Worm (Caenorhabditis elegans) whole organism, late embryonic: ENCODE data around the gene Y110A2AL.4.

Experiments used
- F13H6.1 ChIP-seq: sonication (generic microtip); optimal IDR thresholded peaks from 2 replicates; lab custom pipeline; 2016; ENCODE audit warnings: missing genetic modification characterization, missing compliant biosample characterization
- K09A11.1 ChIP-seq: sonication (generic microtip); optimal IDR thresholded peaks from 2 replicates; lab custom pipeline; 2017; ENCODE audit warnings: antibody characterized with exemption, mild to moderate bottlenecking, missing genetic modification characterization, missing compliant biosample characterization; ENCODE audit not compliant: insufficient read depth
- Y22D7AL.16 ChIP-seq: sonication (generic microtip); optimal IDR thresholded peaks from 2 replicates; lab custom pipeline; 2016; ENCODE audit warnings: missing genetic modification characterization, missing compliant biosample characterization
- ceh-14 ChIP-seq: sonication (generic microtip); optimal IDR thresholded peaks from 2 replicates; lab custom pipeline; 2016; ENCODE audit warnings: missing genotype, missing genetic modification characterization, missing compliant biosample characterization
- ceh-19 ChIP-seq: fragments of 200-800 bp; sonication (Bioruptor generic); optimal IDR thresholded peaks from 2 replicates; lab custom pipeline; 2018; ENCODE audit warnings: mild to moderate bottlenecking, missing genetic modification characterization, missing compliant biosample characterization
- ceh-2 ChIP-seq: sonication (generic microtip); optimal IDR thresholded peaks from 2 replicates; lab custom pipeline; 2016; ENCODE audit warnings: missing genotype, missing genetic modification characterization, missing compliant biosample characterization
- ceh-22 ChIP-seq: sonication (generic microtip); optimal IDR thresholded peaks from 2 replicates; lab custom pipeline; 2017; ENCODE audit warnings: missing biosample characterization, missing genetic modification characterization
- ceh-24 ChIP-seq: sonication (generic microtip); optimal IDR thresholded peaks from 2 replicates; lab custom pipeline; 2016; ENCODE audit warnings: mild to moderate bottlenecking, missing genetic modification characterization, missing compliant biosample characterization
- ceh-31 ChIP-seq: sonication (generic microtip); optimal IDR thresholded peaks from 2 replicates; lab custom pipeline; 2016; ENCODE audit warnings: missing genetic modification characterization, missing compliant biosample characterization
- ceh-34 ChIP-seq: sonication (generic microtip); optimal IDR thresholded peaks from 2 replicates; lab custom pipeline; 2016; ENCODE audit warnings: mild to moderate bottlenecking, missing genetic modification characterization, missing compliant biosample characterization
- dve-1 ChIP-seq: sonication (generic microtip); optimal IDR thresholded peaks from 2 replicates; lab custom pipeline; 2017; ENCODE audit warnings: antibody characterized with exemption, mild to moderate bottlenecking, missing genetic modification characterization, missing compliant biosample characterization
- elt-4 ChIP-seq: sonication (generic microtip); optimal IDR thresholded peaks from 2 replicates; lab custom pipeline; 2016; ENCODE audit warnings: missing genetic modification characterization, missing compliant biosample characterization
- ets-4 ChIP-seq: sonication (generic microtip); optimal IDR thresholded peaks from 2 replicates; lab custom pipeline; 2016; ENCODE audit warnings: missing genetic modification characterization, missing compliant biosample characterization
- fkh-10 ChIP-seq: fragments of 150-350 bp; optimal IDR thresholded peaks from 2 replicates; lab custom pipeline; 2014; ENCODE audit warnings: missing biosample characterization, missing genetic modification reagents, missing genetic modification characterization
- fkh-6 ChIP-seq: sonication (generic microtip); optimal IDR thresholded peaks from 2 replicates; lab custom pipeline; 2016; ENCODE audit warnings: missing genetic modification characterization, missing compliant biosample characterization
- gmeb-2 ChIP-seq: sonication (generic microtip); optimal IDR thresholded peaks from 2 replicates; lab custom pipeline; 2016; ENCODE audit warnings: missing genetic modification characterization, inconsistent platforms, missing compliant biosample characterization
- hlh-13 ChIP-seq: fragments of 200-800 bp; sonication (Bioruptor generic); optimal IDR thresholded peaks from 2 replicates; lab custom pipeline; 2018; ENCODE audit warnings: mild to moderate bottlenecking, missing genetic modification characterization, missing compliant biosample characterization
- hlh-15 ChIP-seq: sonication (generic microtip); optimal IDR thresholded peaks from 2 replicates; lab custom pipeline; 2016; ENCODE audit warnings: missing genetic modification characterization, missing compliant biosample characterization
- hlh-6 ChIP-seq: sonication (generic microtip); optimal IDR thresholded peaks from 2 replicates; lab custom pipeline; 2016; ENCODE audit warnings: missing genotype, missing genetic modification characterization, missing compliant biosample characterization
- hlh-8 ChIP-seq: sonication (generic microtip); optimal IDR thresholded peaks from 2 replicates; lab custom pipeline; 2016; ENCODE audit warnings: missing genotype, missing genetic modification characterization, missing compliant biosample characterization
- lin-11 ChIP-seq: fragments of 200-800 bp; sonication (Bioruptor generic); optimal IDR thresholded peaks from 2 replicates; lab custom pipeline; 2018; ENCODE audit warnings: mild to moderate bottlenecking, missing genetic modification characterization, missing compliant biosample characterization
- madf-2 ChIP-seq: sonication (generic microtip); optimal IDR thresholded peaks from 2 replicates; lab custom pipeline; 2017; ENCODE audit warnings: missing genetic modification characterization, missing compliant biosample characterization
- mec-3 ChIP-seq: sonication (generic microtip); optimal IDR thresholded peaks from 2 replicates; lab custom pipeline; 2016; ENCODE audit warnings: borderline replicate concordance, missing genetic modification characterization, missing compliant biosample characterization
- odd-2 ChIP-seq: sonication (generic microtip); optimal IDR thresholded peaks from 2 replicates; lab custom pipeline; 2017; ENCODE audit warnings: antibody characterized with exemption, mild to moderate bottlenecking, missing genetic modification characterization, missing compliant biosample characterization
- pat-9 ChIP-seq: fragments of 200-800 bp; sonication (Bioruptor generic); optimal IDR thresholded peaks from 2 replicates; lab custom pipeline; 2018; ENCODE audit warnings: mild to moderate bottlenecking, missing genetic modification characterization, moderate library complexity, missing compliant biosample characterization
- pax-1 ChIP-seq: fragments of 150-350 bp; optimal IDR thresholded peaks from 2 replicates; lab custom pipeline; 2014; ENCODE audit warnings: missing biosample characterization, missing genetic modification characterization
- pha-4 ChIP-seq: fragments of 150-350 bp; optimal IDR thresholded peaks from 2 replicates; lab custom pipeline; 2018; ENCODE audit warnings: missing biosample characterization, missing genetic modification reagents, missing genetic modification characterization
- pqm-1 ChIP-seq: sonication (generic microtip); optimal IDR thresholded peaks from 2 replicates; lab custom pipeline; 2016; ENCODE audit warnings: missing genetic modification characterization, missing compliant biosample characterization
- ref-2 ChIP-seq: sonication (generic microtip); optimal IDR thresholded peaks from 2 replicates; lab custom pipeline; 2016; ENCODE audit warnings: missing genetic modification characterization, missing compliant biosample characterization
- rnt-1 ChIP-seq: sonication (generic microtip); optimal IDR thresholded peaks from 2 replicates; lab custom pipeline; 2016; ENCODE audit warnings: missing genetic modification characterization, missing compliant biosample characterization
- sox-2 ChIP-seq: fragments of 200-800 bp; sonication (Bioruptor generic); IDR thresholded peaks from 2 replicates; pipeline ENCODE4 v1.3.6; 2022; ENCODE audit warnings: missing genetic modification reagents, missing genetic modification characterization, missing compliant biosample characterization
- sox-4 ChIP-seq: sonication (generic microtip); optimal IDR thresholded peaks from 2 replicates; lab custom pipeline; 2017; ENCODE audit warnings: mild to moderate bottlenecking, missing genetic modification characterization, inconsistent platforms, missing compliant biosample characterization
- tbx-7 ChIP-seq: sonication (generic microtip); optimal IDR thresholded peaks from 2 replicates; lab custom pipeline; 2016; ENCODE audit warnings: missing genotype, missing genetic modification characterization, missing compliant biosample characterization
- unc-3 ChIP-seq, 2 experiments: fragments of 200-800 bp in 1 of 2; sonication (Bioruptor generic) in 1 of 2; sonication (generic microtip) in 1 of 2; conservative IDR thresholded peaks in 1 of 2; optimal IDR thresholded peaks in 1 of 2; 2 replicates each; pipeline versions ENCODE4 v1.3.6 to Lab custom; 2016 to 2022; ENCODE audit warnings: missing compliant biosample characterization in 2 of 2, missing genetic modification characterization in 2 of 2, missing genetic modification reagents in 1 of 2
- ztf-16 ChIP-seq: sonication (generic microtip); optimal IDR thresholded peaks from 2 replicates; lab custom pipeline; 2017; ENCODE audit warnings: missing genetic modification characterization, missing compliant biosample characterization

Y110A2AL.4 gene

DNA sequence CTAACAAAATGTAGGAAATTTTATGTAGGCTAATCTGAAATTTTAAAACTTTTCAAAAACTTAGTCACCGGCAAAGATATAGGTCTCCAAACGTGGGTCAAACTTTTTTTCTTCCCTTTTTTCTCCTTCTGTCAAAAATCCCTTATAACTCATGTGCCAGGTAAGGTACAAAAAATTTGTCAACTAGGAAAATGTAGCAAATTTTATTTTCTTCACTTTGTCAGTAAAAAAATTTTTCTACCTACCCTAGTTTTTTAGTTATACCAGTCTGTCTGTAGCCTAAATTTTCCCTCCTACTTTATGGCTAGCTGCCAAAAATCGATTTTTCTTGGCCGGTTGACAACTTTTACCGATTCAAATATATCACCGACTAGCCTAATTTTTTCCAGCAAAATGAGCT, 22.4 kb upstream of the Y110A2AL.4 start, which contains the start of gene set-13:
set-13 (plus strand) TSS at position 301 of the 400 bp plus-strand sequence.
- no peak for TF ChIP-seq dve-1
- no peak for TF ChIP-seq ceh-2 (tag; lab: Kevin White, UChicago)
- no peak for TF ChIP-seq Y22D7AL.16 (tag; lab: Kevin White, UChicago)
- TF ChIP-seq odd-2 (tag; lab: Kevin White, UChicago) = no peak
- no peak for TF ChIP-seq F13H6.1 (tag; lab: Kevin White, UChicago)
- no peak for TF ChIP-seq pha-4
- TF ChIP-seq mec-3 (tag; lab: Kevin White, UChicago) = no peak
- TF ChIP-seq ref-2 (tag; lab: Kevin White, UChicago) = no peak
- TF ChIP-seq sox-2 (GFP tag; lab: Robert Waterston, UW) = no peak
- TF ChIP-seq ceh-19 = no peak
- TF ChIP-seq ceh-24 (tag; lab: Kevin White, UChicago) = no peak
- TF ChIP-seq ets-4 (tag; lab: Kevin White, UChicago) = no peak
- no peak for TF ChIP-seq ceh-22 (tag; lab: Kevin White, UChicago)
- TF ChIP-seq hlh-8 (tag; lab: Kevin White, UChicago) = no peak

DNA sequence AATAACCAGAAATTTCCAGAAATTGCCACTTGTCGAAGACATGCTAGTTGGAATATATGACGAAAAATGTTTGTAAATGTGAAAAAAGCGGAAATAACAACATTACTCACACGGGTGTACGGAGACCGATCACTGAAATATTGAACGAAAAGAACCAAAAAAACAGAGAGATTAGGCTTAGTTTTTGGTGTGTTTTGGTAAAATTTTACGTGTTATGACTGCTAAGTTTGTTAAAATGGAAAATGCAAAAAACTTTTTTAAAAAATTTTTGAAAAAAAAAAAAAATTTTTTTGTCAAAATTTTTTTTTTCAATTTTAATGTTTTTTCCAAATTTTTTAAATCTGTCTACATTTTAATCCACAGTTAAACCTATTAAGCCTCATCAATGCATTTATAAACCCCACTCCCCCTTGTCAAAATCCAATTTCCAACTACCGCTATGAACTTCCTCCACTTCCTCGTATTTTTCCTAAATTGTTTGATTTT, 16.6 kb upstream of the Y110A2AL.4 start, which contains the start of the genes fut-4 and K12H6.10:
fut-4 (minus strand) TSS at position 101 of the 486 bp plus-strand sequence.
K12H6.10 (plus strand) TSS at position 436 of the 486 bp plus-strand sequence.
- TF ChIP-seq ref-2 (tag; lab: Kevin White, UChicago) (no peak), gmeb-2 (tag; lab: Kevin White, UChicago) (no peak), hlh-8 (tag; lab: Kevin White, UChicago) (no peak), hlh-13 (no peak), lin-11 (tag; lab: Kevin White, UChicago) (no peak)

DNA sequence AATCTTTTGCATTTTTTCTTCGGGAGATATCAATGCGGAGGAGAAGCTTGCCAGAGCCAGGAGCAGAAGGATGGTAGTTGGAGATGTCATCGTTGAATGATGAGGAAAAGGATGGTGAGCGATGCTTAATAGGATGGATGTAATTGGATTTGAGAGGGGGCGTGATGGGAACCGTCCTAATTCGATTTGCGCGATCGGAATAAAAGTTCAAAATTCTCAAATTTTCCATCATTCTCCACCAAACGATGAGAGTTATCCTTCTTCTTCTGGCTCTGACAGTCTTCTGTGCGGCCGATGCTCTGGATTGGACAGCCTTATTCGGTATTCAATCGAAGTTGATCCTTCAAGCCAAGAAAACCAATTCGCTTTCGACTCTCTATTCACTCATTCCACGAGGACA, 14.9 kb upstream of the Y110A2AL.4 start, which contains the start of the genes K12H6.4 and K12H6.9:
K12H6.4 (minus strand) TSS at position 101 of the 400 bp plus-strand sequence.
K12H6.9 (plus strand) TSS at position 236 of the 400 bp plus-strand sequence.
- TF ChIP-seq rnt-1 (no peak), pax-1 (no peak), madf-2 (no peak), hlh-6 (tag; lab: Kevin White, UChicago) (no peak), dve-1 (no peak), mec-3 (tag; lab: Kevin White, UChicago) (no peak), pat-9 (tag; lab: Kevin White, UChicago) (no peak), K09A11.1 (no peak), odd-2 (tag; lab: Kevin White, UChicago) (no peak), pqm-1 (tag; lab: Kevin White, UChicago) (no peak)

DNA sequence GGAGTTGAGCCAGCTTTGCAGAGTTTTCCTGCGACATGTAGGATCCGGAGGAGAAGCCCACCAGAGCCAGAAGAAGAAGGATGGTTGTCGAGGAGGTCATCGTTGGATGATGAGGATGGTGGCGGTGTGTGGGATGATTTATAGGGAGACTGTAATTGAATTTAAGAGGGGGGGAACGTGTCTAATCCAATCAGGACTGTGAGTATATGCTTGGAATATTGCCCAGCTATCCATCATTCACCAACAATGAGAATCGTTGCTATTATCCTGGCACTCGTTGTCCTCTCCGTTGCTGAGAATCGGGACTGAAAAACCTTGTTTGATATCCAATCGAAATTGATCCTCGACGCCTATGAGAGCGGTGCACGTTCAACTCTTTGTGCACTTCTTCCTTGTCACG, 13.0 kb upstream of the Y110A2AL.4 start, which contains the start of gene K12H6.5:
K12H6.5 (minus strand) TSS at position 101 of the 400 bp plus-strand sequence.
- TF ChIP-seq lin-11 (tag; lab: Kevin White, UChicago) = no peak
- no peak for TF ChIP-seq ztf-16 (tag; lab: Kevin White, UChicago)
- TF ChIP-seq ceh-19 = no peak
- TF ChIP-seq dve-1 = no peak
- no peak for TF ChIP-seq sox-4 (tag; lab: Kevin White, UChicago)
- TF ChIP-seq ceh-2 (tag; lab: Kevin White, UChicago) = no peak
- no peak for TF ChIP-seq ceh-34 (tag; lab: Kevin White, UChicago)
- TF ChIP-seq fkh-6 (tag; lab: Kevin White, UChicago) = no peak
- TF ChIP-seq F13H6.1 (tag; lab: Kevin White, UChicago) = no peak
- no peak for TF ChIP-seq fkh-10 (GFP tag; lab: Kevin White, UChicago)
- no peak for TF ChIP-seq unc-3 (GFP tag; conservative IDR thresholded peaks at IDR 0.05; lab: Robert Waterston, UW)
- TF ChIP-seq unc-3 (tag; optimal IDR thresholded peaks at IDR 0.05; lab: Kevin White, UChicago) = no peak
- TF ChIP-seq ets-4 (tag; lab: Kevin White, UChicago) = no peak
- no peak for TF ChIP-seq Y22D7AL.16 (tag; lab: Kevin White, UChicago)

DNA sequence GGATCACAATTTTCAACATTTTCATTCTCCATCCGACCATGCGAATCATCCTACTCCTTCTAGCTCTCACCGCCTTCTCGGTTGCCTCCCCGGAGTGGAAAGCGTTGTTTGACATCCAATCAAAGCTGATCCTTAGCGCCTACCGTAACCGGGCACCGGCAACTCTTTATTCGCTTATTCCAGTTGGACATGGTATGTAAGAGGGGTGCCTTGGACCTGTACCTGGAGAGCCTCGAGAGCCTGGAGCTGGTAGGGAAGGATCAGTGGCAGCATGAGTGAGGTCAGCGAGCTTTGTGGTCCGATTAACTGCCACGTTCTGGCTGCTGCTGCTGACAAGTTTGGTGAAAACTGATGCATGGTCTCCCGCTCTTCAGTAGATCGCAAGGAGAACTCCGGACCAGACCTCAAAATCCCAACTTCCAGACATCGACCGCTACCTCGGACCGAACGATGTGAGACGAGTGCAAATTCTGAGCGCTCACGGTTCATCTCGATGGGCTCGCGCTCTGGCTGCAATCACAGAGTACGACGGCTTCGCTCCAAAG, 11.2 kb upstream of the Y110A2AL.4 start, which contains the start of gene K12H6.8:
K12H6.8 (plus strand) TSS at position 38 of the 545 bp plus-strand sequence.
- TF ChIP-seq hlh-15 (tag; lab: Kevin White, UChicago) (no peak), elt-4 (tag; lab: Kevin White, UChicago) (peak; percentile 91), ceh-14 (tag; lab: Kevin White, UChicago) (no peak), ceh-31 (tag; lab: Kevin White, UChicago) (no peak), tbx-7 (tag; lab: Kevin White, UChicago) (no peak)
